Fruit fly (Drosophila melanogaster) whole organism, embryonic: ENCODE measurements around the gene CG5326.

Experiments used
- Atf3 ChIP-seq: fragments of 200-800 bp; sonication (Bioruptor generic); optimal IDR thresholded peaks from 3 replicates; lab custom pipeline; 2016; ENCODE audit warnings: missing biosample characterization, missing genetic modification characterization
- B-H1 ChIP-seq: fragments of 200-800 bp; sonication (Bioruptor generic); IDR thresholded peaks from 3 replicates; pipeline ENCODE4 v1.3.6; 2022; ENCODE audit warnings: missing biosample characterization, missing genetic modification characterization
- C15 ChIP-seq: fragments of 200-800 bp; sonication (Bioruptor generic); IDR thresholded peaks from 3 replicates; pipeline ENCODE4 v1.3.6; 2022; ENCODE audit warnings: missing biosample characterization, missing genetic modification characterization
- CG11247 ChIP-seq: fragments of 200-800 bp; sonication (Bioruptor generic); IDR thresholded peaks from 2 replicates; pipeline ENCODE4 v1.3.6; 2022; ENCODE audit warnings: missing biosample characterization, missing genetic modification characterization
- CG1233 ChIP-seq: fragments of 200-800 bp; sonication (Bioruptor generic); optimal IDR thresholded peaks from 4 replicates; lab custom pipeline; 2018; ENCODE audit warnings: missing biosample characterization, mild to moderate bottlenecking, missing genetic modification characterization
- CG12391 ChIP-seq: fragments of 200-800 bp; sonication (Bioruptor generic); optimal IDR thresholded peaks from 3 replicates; lab custom pipeline; 2018; ENCODE audit warnings: missing biosample characterization, mild to moderate bottlenecking, missing genetic modification characterization, moderate library complexity
- CG13775 ChIP-seq: fragments of 200-800 bp; sonication (Bioruptor generic); optimal IDR thresholded peaks from 3 replicates; lab custom pipeline; 2017; ENCODE audit warnings: missing biosample characterization, mild to moderate bottlenecking, missing genetic modification characterization
- CG15011 ChIP-seq: fragments of 200-800 bp; sonication (Bioruptor generic); optimal IDR thresholded peaks from 3 replicates; lab custom pipeline; 2018; ENCODE audit warnings: missing biosample characterization, mild to moderate bottlenecking, missing genetic modification characterization
- CG17359 ChIP-seq: fragments of 200-800 bp; sonication (Bioruptor generic); optimal IDR thresholded peaks from 3 replicates; lab custom pipeline; 2018; ENCODE audit warnings: missing biosample characterization, mild to moderate bottlenecking, missing genetic modification characterization, moderate library complexity
- CG2889 ChIP-seq: fragments of 200-800 bp; sonication (Bioruptor generic); IDR thresholded peaks from 3 replicates; pipeline ENCODE4 v1.3.6; 2022; ENCODE audit warnings: missing biosample characterization, missing genetic modification characterization
- CG31441 ChIP-seq: fragments of 200-800 bp; sonication (Bioruptor generic); IDR thresholded peaks from 2 replicates; pipeline ENCODE4 v1.3.6; 2022; ENCODE audit warnings: missing biosample characterization, missing genetic modification characterization
- CG3407 ChIP-seq: fragments of 200-800 bp; sonication (Bioruptor generic); optimal IDR thresholded peaks from 2 replicates; lab custom pipeline; 2018; ENCODE audit warnings: missing biosample characterization, mild to moderate bottlenecking, missing genetic modification characterization
- CG3726 ChIP-seq: fragments of 200-800 bp; sonication (Bioruptor generic); IDR thresholded peaks from 3 replicates; pipeline ENCODE4, ENCODE4 v1.3.6; 2022; ENCODE audit warnings: missing biosample characterization, missing genetic modification characterization
- CG4360 ChIP-seq: fragments of 200-800 bp; sonication (Bioruptor generic); IDR thresholded peaks from 2 replicates; pipeline ENCODE4 v1.3.6; 2022; ENCODE audit warnings: missing biosample characterization, missing genetic modification characterization
- CG43689 ChIP-seq: fragments of 200-800 bp; sonication (Bioruptor generic); IDR thresholded peaks from 2 replicates; pipeline ENCODE4 v1.3.6; 2022; ENCODE audit warnings: missing biosample characterization, missing genetic modification characterization
- CG6175 ChIP-seq: fragments of 200-800 bp; sonication (Bioruptor generic); IDR thresholded peaks from 3 replicates; pipeline ENCODE4 v1.3.6; 2022; ENCODE audit warnings: missing biosample characterization, missing genetic modification characterization
- CG7987 ChIP-seq: fragments of 200-800 bp; sonication (Bioruptor generic); optimal IDR thresholded peaks from 2 replicates; lab custom pipeline; 2018; ENCODE audit warnings: missing biosample characterization, mild to moderate bottlenecking, missing genetic modification characterization, moderate library complexity
- CG8281 ChIP-seq: fragments of 200-800 bp; sonication (Bioruptor generic); optimal IDR thresholded peaks from 2 replicates; lab custom pipeline; 2018; ENCODE audit warnings: missing biosample characterization, mild to moderate bottlenecking, missing genetic modification characterization, moderate library complexity
- CrebB ChIP-seq: fragments of 200-800 bp; sonication (Bioruptor generic); optimal IDR thresholded peaks from 3 replicates; lab custom pipeline; 2018; ENCODE audit warnings: missing biosample characterization, mild to moderate bottlenecking, missing genetic modification characterization
- Dfd ChIP-seq, 2 experiments: fragments of >200 bp; optimal IDR thresholded peaks; 2 replicates each; lab custom pipeline; 2017; ENCODE audit warnings: missing biosample characterization in 2 of 2, missing genetic modification characterization in 2 of 2
- Dip3 ChIP-seq: fragments of 200-800 bp; sonication (Bioruptor generic); optimal IDR thresholded peaks from 3 replicates; lab custom pipeline; 2016; ENCODE audit warnings: missing biosample characterization, missing genetic modification characterization
- Hmr ChIP-seq: fragments of 200-800 bp; sonication (Bioruptor generic); optimal IDR thresholded peaks from 3 replicates; lab custom pipeline; 2017; ENCODE audit warnings: mild to moderate bottlenecking, missing biosample characterization, missing genetic modification reagents, missing genetic modification characterization
- Hr78 ChIP-seq, 2 experiments: fragments of 200-800 bp in 1 of 2; fragments of >200 bp in 1 of 2; sonication (Bioruptor generic) in 1 of 2; optimal IDR thresholded peaks; 2 replicates each; lab custom pipeline; 2017 to 2019; ENCODE audit warnings: missing biosample characterization in 2 of 2, missing genetic modification characterization in 2 of 2, mild to moderate bottlenecking in 1 of 2, moderate library complexity in 1 of 2
- Max ChIP-seq: fragments of 200-800 bp; sonication (Bioruptor generic); optimal IDR thresholded peaks from 2 replicates; lab custom pipeline; 2016; ENCODE audit warnings: missing biosample characterization, mild to moderate bottlenecking, missing genetic modification characterization
- Neu2 ChIP-seq: fragments of 200-800 bp; sonication (Bioruptor generic); optimal IDR thresholded peaks from 3 replicates; lab custom pipeline; 2016; ENCODE audit warnings: missing biosample characterization, missing genetic modification characterization, borderline replicate concordance
- Side ChIP-seq: fragments of 200-800 bp; sonication (Bioruptor generic); optimal IDR thresholded peaks from 2 replicates; lab custom pipeline; 2016; ENCODE audit warnings: missing biosample characterization, missing genetic modification characterization
- TFAM ChIP-seq: fragments of 200-800 bp; sonication (Bioruptor generic); optimal IDR thresholded peaks from 2 replicates; lab custom pipeline; 2017; ENCODE audit warnings: missing biosample characterization, missing genetic modification characterization, inconsistent platforms
- YL-1 ChIP-seq: fragments of 200-800 bp; sonication (Bioruptor generic); optimal IDR thresholded peaks from 3 replicates; lab custom pipeline; 2017; ENCODE audit warnings: missing biosample characterization, mild to moderate bottlenecking, missing genetic modification characterization
- ap ChIP-seq: fragments of 200-800 bp; sonication (Bioruptor generic); IDR thresholded peaks from 2 replicates; pipeline ENCODE4 v1.3.6; 2022; ENCODE audit warnings: missing biosample characterization, missing genetic modification characterization
- bsh ChIP-seq, 2 experiments: fragments of 200-800 bp; sonication (Bioruptor generic); optimal IDR thresholded peaks; 2 replicates each; lab custom pipeline; 2017 to 2018; ENCODE audit warnings: mild to moderate bottlenecking in 2 of 2, missing biosample characterization in 2 of 2, missing genetic modification characterization in 2 of 2, moderate library complexity in 1 of 2
- cg ChIP-seq: fragments of 200-800 bp; sonication (Bioruptor generic); optimal IDR thresholded peaks from 3 replicates; lab custom pipeline; 2019; ENCODE audit warnings: missing biosample characterization, mild to moderate bottlenecking, missing genetic modification characterization, moderate library complexity
- croc ChIP-seq: fragments of 200-800 bp; sonication (Bioruptor generic); conservative IDR thresholded peaks from 3 replicates; pipeline ENCODE4 v1.3.6; 2022; ENCODE audit warnings: missing biosample characterization, missing genetic modification characterization
- disco-r ChIP-seq: fragments of 200-800 bp; sonication (Bioruptor generic); optimal IDR thresholded peaks from 2 replicates; lab custom pipeline; 2016; ENCODE audit warnings: missing biosample characterization, missing genetic modification characterization
- ems ChIP-seq: fragments of 200-800 bp; sonication (Bioruptor generic); optimal IDR thresholded peaks from 3 replicates; lab custom pipeline; 2016; ENCODE audit warnings: missing biosample characterization, missing genetic modification characterization
- hth ChIP-seq: fragments of >200 bp; optimal IDR thresholded peaks from 2 replicates; lab custom pipeline; 2017; ENCODE audit warnings: inconsistent platforms
- kay ChIP-seq: fragments of 200-800 bp; sonication (Bioruptor generic); optimal IDR thresholded peaks from 2 replicates; lab custom pipeline; 2016; ENCODE audit warnings: missing biosample characterization, missing genetic modification characterization
- ken ChIP-seq: fragments of 200-800 bp; sonication (Bioruptor generic); IDR thresholded peaks from 3 replicates; pipeline ENCODE4 v1.3.6; 2022; ENCODE audit warnings: missing biosample characterization, missing genetic modification characterization
- klu ChIP-seq: fragments of 200-800 bp; sonication (Bioruptor generic); IDR thresholded peaks from 2 replicates; pipeline ENCODE4 v1.3.6; 2022; ENCODE audit warnings: missing biosample characterization, missing genetic modification characterization
- lmd ChIP-seq: fragments of 200-800 bp; sonication (Bioruptor generic); IDR thresholded peaks from 2 replicates; pipeline ENCODE4 v1.3.6; 2022; ENCODE audit warnings: missing biosample characterization, missing genetic modification characterization
- nmo ChIP-seq: fragments of 200-800 bp; sonication (Bioruptor generic); optimal IDR thresholded peaks from 2 replicates; lab custom pipeline; 2018; ENCODE audit warnings: missing biosample characterization, mild to moderate bottlenecking, missing genetic modification characterization, moderate library complexity
- onecut ChIP-seq: fragments of 200-800 bp; sonication (Bioruptor generic); IDR thresholded peaks from 2 replicates; pipeline ENCODE4 v1.3.6; 2022; ENCODE audit warnings: missing biosample characterization, missing genetic modification characterization
- peb ChIP-seq: fragments of 200-800 bp; sonication (Bioruptor generic); IDR thresholded peaks from 2 replicates; pipeline ENCODE4 v1.3.6; 2022; ENCODE audit warnings: missing biosample characterization, missing genetic modification characterization
- slp2 ChIP-seq: fragments of 200-800 bp; sonication (Bioruptor generic); optimal IDR thresholded peaks from 2 replicates; lab custom pipeline; 2016; ENCODE audit warnings: missing biosample characterization, missing genetic modification characterization
- so ChIP-seq: fragments of 200-800 bp; sonication (Bioruptor generic); IDR thresholded peaks from 3 replicates; pipeline ENCODE4 v1.3.6; 2022; ENCODE audit warnings: missing biosample characterization, missing genetic modification characterization
- sob ChIP-seq: fragments of 200-800 bp; sonication (Bioruptor generic); IDR thresholded peaks from 2 replicates; pipeline ENCODE4 v1.3.6; 2022; ENCODE audit warnings: missing biosample characterization, missing genetic modification characterization
- sqz ChIP-seq: fragments of 200-800 bp; sonication (Bioruptor generic); optimal IDR thresholded peaks from 3 replicates; lab custom pipeline; 2018; ENCODE audit warnings: missing biosample characterization, mild to moderate bottlenecking, missing genetic modification characterization
- stc ChIP-seq: fragments of 200-800 bp; sonication (Bioruptor generic); IDR thresholded peaks from 2 replicates; pipeline ENCODE4 v1.3.6; 2022; ENCODE audit warnings: missing biosample characterization, missing genetic modification characterization
- sug ChIP-seq: fragments of 200-800 bp; optimal IDR thresholded peaks from 2 replicates; lab custom pipeline; 2019; ENCODE audit warnings: missing biosample characterization, mild to moderate bottlenecking, missing genetic modification characterization, moderate library complexity
- trem ChIP-seq: fragments of 200-800 bp; optimal IDR thresholded peaks from 3 replicates; lab custom pipeline; 2019; ENCODE audit warnings: missing biosample characterization, mild to moderate bottlenecking, missing genetic modification characterization, moderate library complexity
- yki ChIP-seq: fragments of >200 bp; optimal IDR thresholded peaks from 3 replicates; lab custom pipeline; 2018
- zf30C ChIP-seq: fragments of 200-800 bp; sonication (Bioruptor generic); optimal IDR thresholded peaks from 3 replicates; lab custom pipeline; 2018; ENCODE audit warnings: missing biosample characterization, mild to moderate bottlenecking, missing genetic modification characterization
- zfh2 ChIP-seq: fragments of 200-800 bp; sonication (Bioruptor generic); optimal IDR thresholded peaks from 2 replicates; lab custom pipeline; 2016; ENCODE audit warnings: missing biosample characterization, missing genetic modification characterization

The CG5326 gene

DNA sequence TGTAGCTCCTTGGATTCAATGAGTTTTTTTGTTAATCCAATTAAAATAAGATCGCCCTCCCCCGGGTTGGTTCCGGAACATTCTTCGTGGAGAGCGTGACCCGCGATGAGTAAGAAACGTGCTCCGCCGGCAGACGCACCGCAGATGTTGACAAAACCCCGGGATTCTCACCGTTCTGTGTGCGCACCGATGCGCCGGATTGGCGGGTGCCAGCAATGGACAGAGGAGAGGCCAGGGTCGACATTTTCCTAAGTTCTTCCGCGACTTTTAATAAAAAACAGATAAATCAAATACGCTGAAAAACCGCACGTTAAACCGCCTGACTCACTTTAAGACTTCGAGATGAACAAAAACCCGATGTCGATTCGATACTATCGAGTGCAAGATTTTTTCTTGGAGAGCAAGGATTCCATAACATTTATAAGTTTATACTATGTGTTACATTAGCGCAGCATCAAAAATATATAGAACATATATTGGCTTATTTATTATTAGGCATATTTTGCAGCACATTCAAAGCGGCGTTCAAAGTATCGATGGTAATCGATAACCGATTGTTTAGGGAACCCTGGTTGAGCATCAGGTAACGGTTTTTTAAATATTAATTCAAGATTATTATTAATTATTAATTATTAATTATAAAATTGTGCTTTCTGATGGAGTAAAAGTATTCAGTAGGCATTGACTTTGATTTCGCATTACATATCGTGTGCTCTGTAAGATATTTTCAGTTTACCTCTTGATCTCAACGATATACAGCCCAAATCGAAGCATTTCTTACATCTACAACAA is 48.4 kb downstream of the CG5326 start, which contains the start of the genes CCT1 and tHMG1 (continued):
- TF ChIP-seq CG15011 (GFP tag; lab: Kevin White, UChicago) (no peak), disco-r (GFP tag; lab: Kevin White, UChicago) (no peak), CG6175 (GFP tag; lab: Robert Waterston, UW) (no peak), yki (lab: Kevin White, UChicago) (no peak), stc (GFP tag; lab: Robert Waterston, UW) (no peak), CG43689 (GFP tag; lab: Robert Waterston, UW) (no peak), CG12391 (peak; percentile 28), TFAM (GFP tag; lab: Kevin White, UChicago) (no peak), ken (GFP tag; lab: Robert Waterston, UW) (no peak), Atf3 (no peak), CG31441 (GFP tag; lab: Robert Waterston, UW) (no peak), C15 (GFP tag; lab: Robert Waterston, UW) (no peak), ap (no peak), CG3726 (GFP tag; lab: Robert Waterston, UW) (no peak), trem (tag; lab: Kevin White, UChicago) (peak; percentile 77), B-H1 (GFP tag; lab: Robert Waterston, UW) (no peak), Side (GFP tag; lab: Kevin White, UChicago) (no peak), klu (GFP tag; lab: Robert Waterston, UW) (no peak), slp2 (GFP tag; lab: Kevin White, UChicago) (no peak), sob (GFP tag; lab: Robert Waterston, UW) (no peak), CrebB (tag; lab: Kevin White, UChicago) (no peak), peb (GFP tag; lab: Robert Waterston, UW) (no peak), Hr78 (GFP tag; optimal IDR thresholded peaks at IDR 0.05; lab: Kevin White, UChicago) (no peak), lmd (GFP tag; lab: Robert Waterston, UW) (no peak), CG3407 (GFP tag; lab: Kevin White, UChicago) (no peak), zfh2 (GFP tag; lab: Kevin White, UChicago) (no peak), hth (lab: Kevin White, UChicago) (no peak), nmo (GFP tag; lab: Kevin White, UChicago) (peak; percentile 52), ems (GFP tag; lab: Kevin White, UChicago) (no peak), CG11247 (GFP tag; lab: Robert Waterston, UW) (no peak), kay (GFP tag; lab: Kevin White, UChicago) (peak; percentile 88), CG7987 (no peak), onecut (GFP tag; lab: Robert Waterston, UW) (no peak), CG8281 (tag; lab: Kevin White, UChicago) (no peak), so (no peak), croc (GFP tag; lab: Robert Waterston, UW) (no peak), CG13775 (GFP tag; lab: Kevin White, UChicago) (peak; percentile 28), Dip3 (GFP tag; lab: Kevin White, UChicago) (no peak), Hmr (GFP tag; lab: Kevin White, UChicago) (no peak), sqz (no peak), CG17359 (tag; lab: Kevin White, UChicago) (no peak), zf30C (GFP tag; lab: Kevin White, UChicago) (no peak), YL-1 (peak; percentile 69), CG1233 (no peak), CG2889 (GFP tag; lab: Robert Waterston, UW) (no peak), sug (tag; lab: Kevin White, UChicago) (peak; percentile 19), Dfd (GFP tag; optimal IDR thresholded peaks at IDR 0.05; lab: Kevin White, UChicago) (no peak), Neu2 (GFP tag; lab: Kevin White, UChicago) (no peak), bsh (GFP tag; optimal IDR thresholded peaks at IDR 0.05; lab: Kevin White, UChicago) (no peak), CG4360 (no peak), cg (no peak), Max (GFP tag; lab: Kevin White, UChicago) (peak; percentile 33)
